Fruit fly (Drosophila melanogaster) whole organism, embryonic: ENCODE results near the gene slp1.
A peak's percentile ranks its signal among the peaks of the same experiment; 100 is the strongest.

Experiments used
- Adf1 ChIP-seq: fragments of 200-800 bp; sonication (Bioruptor generic); IDR thresholded peaks from 2 replicates; pipeline ENCODE4 v1.3.6; 2022; ENCODE audit warnings: missing biosample characterization, missing genetic modification characterization
- Asciz ChIP-seq: fragments of 200-800 bp; sonication (Bioruptor generic); optimal IDR thresholded peaks from 2 replicates; lab custom pipeline; 2017; ENCODE audit warnings: missing biosample characterization, mild to moderate bottlenecking, missing genetic modification characterization, missing genetic modification reagents
- CG10979 ChIP-seq: fragments of 200-800 bp; sonication (Bioruptor generic); optimal IDR thresholded peaks from 2 replicates; lab custom pipeline; 2018; ENCODE audit warnings: missing biosample characterization, mild to moderate bottlenecking, missing genetic modification characterization, moderate library complexity
- CG1233 ChIP-seq: fragments of 200-800 bp; sonication (Bioruptor generic); optimal IDR thresholded peaks from 4 replicates; lab custom pipeline; 2018; ENCODE audit warnings: missing biosample characterization, mild to moderate bottlenecking, missing genetic modification characterization
- CG13296 ChIP-seq: fragments of 200-800 bp; sonication (Bioruptor generic); optimal IDR thresholded peaks from 3 replicates; lab custom pipeline; 2018; ENCODE audit warnings: missing biosample characterization, mild to moderate bottlenecking, missing genetic modification characterization
- CG13424 ChIP-seq: fragments of 200-800 bp; sonication (Bioruptor generic); optimal IDR thresholded peaks from 2 replicates; lab custom pipeline; 2019; ENCODE audit warnings: missing biosample characterization, mild to moderate bottlenecking, missing genetic modification characterization, moderate library complexity
- CG13624 ChIP-seq: fragments of 200-800 bp; sonication (Bioruptor generic); optimal IDR thresholded peaks from 2 replicates; lab custom pipeline; 2016; ENCODE audit warnings: missing biosample characterization, missing genetic modification characterization
- CG15269 ChIP-seq: fragments of 200-800 bp; sonication (Bioruptor generic); optimal IDR thresholded peaks from 2 replicates; lab custom pipeline; 2018; ENCODE audit warnings: missing biosample characterization, mild to moderate bottlenecking, missing genetic modification characterization, moderate library complexity
- CG16813 ChIP-seq: fragments of 200-800 bp; sonication (Bioruptor generic); IDR thresholded peaks from 3 replicates; pipeline ENCODE4 v1.3.6; 2022; ENCODE audit warnings: missing biosample characterization, missing genetic modification characterization; ENCODE audit not compliant: partially characterized antibody
- CG17186 ChIP-seq: fragments of 200-800 bp; sonication (Bioruptor generic); optimal IDR thresholded peaks from 3 replicates; lab custom pipeline; 2017; ENCODE audit warnings: missing biosample characterization, missing genetic modification reagents, missing genetic modification characterization
- CG17385 ChIP-seq: fragments of 200-800 bp; sonication (Bioruptor generic); optimal IDR thresholded peaks from 3 replicates; lab custom pipeline; 2018; ENCODE audit warnings: missing biosample characterization, mild to moderate bottlenecking, missing genetic modification characterization
- CG1792 ChIP-seq: fragments of 200-800 bp; sonication (Bioruptor generic); optimal IDR thresholded peaks from 2 replicates; lab custom pipeline; 2016; ENCODE audit warnings: missing biosample characterization, missing genetic modification characterization
- CG1832 ChIP-seq: fragments of 200-800 bp; sonication (Bioruptor generic); optimal IDR thresholded peaks from 2 replicates; lab custom pipeline; 2017; ENCODE audit warnings: missing biosample characterization, mild to moderate bottlenecking, missing genetic modification characterization, inconsistent platforms
- CG2889 ChIP-seq: fragments of 200-800 bp; sonication (Bioruptor generic); IDR thresholded peaks from 3 replicates; pipeline ENCODE4 v1.3.6; 2022; ENCODE audit warnings: missing biosample characterization, missing genetic modification characterization
- CG34224 ChIP-seq: fragments of 200-800 bp; sonication (Bioruptor generic); IDR thresholded peaks from 3 replicates; pipeline ENCODE4 v1.3.6; 2022; ENCODE audit warnings: missing biosample characterization, missing genetic modification characterization; ENCODE audit not compliant: partially characterized antibody
- CG34422 ChIP-seq: fragments of 200-800 bp; sonication (Bioruptor generic); IDR thresholded peaks from 3 replicates; pipeline ENCODE4 v1.3.6; 2022; ENCODE audit warnings: missing biosample characterization, missing genetic modification characterization
- CG4282 ChIP-seq: fragments of 200-800 bp; sonication (Bioruptor generic); optimal IDR thresholded peaks from 2 replicates; lab custom pipeline; 2016; ENCODE audit warnings: missing biosample characterization, missing genetic modification characterization
- CG43689 ChIP-seq: fragments of 200-800 bp; sonication (Bioruptor generic); IDR thresholded peaks from 2 replicates; pipeline ENCODE4 v1.3.6; 2022; ENCODE audit warnings: missing biosample characterization, missing genetic modification characterization
- CG4617 ChIP-seq: fragments of 200-800 bp; sonication (Bioruptor generic); optimal IDR thresholded peaks from 3 replicates; lab custom pipeline; 2016; ENCODE audit warnings: missing biosample characterization, missing genetic modification characterization, borderline replicate concordance
- CG9932 ChIP-seq: fragments of 200-800 bp; sonication (Bioruptor generic); IDR thresholded peaks from 2 replicates; pipeline ENCODE4 v1.3.6; 2022; ENCODE audit warnings: missing biosample characterization, missing genetic modification characterization
- CoRest ChIP-seq: fragments of 200-800 bp; sonication (Bioruptor generic); optimal IDR thresholded peaks from 3 replicates; lab custom pipeline; 2018; ENCODE audit warnings: missing biosample characterization, mild to moderate bottlenecking, missing genetic modification characterization, moderate library complexity
- Deaf1 ChIP-seq: fragments of 200-800 bp; optimal IDR thresholded peaks from 3 replicates; lab custom pipeline; 2019; ENCODE audit warnings: missing biosample characterization, mild to moderate bottlenecking, missing genetic modification characterization, moderate library complexity
- Doc2 ChIP-seq: fragments of 200-800 bp; sonication (Bioruptor generic); IDR thresholded peaks from 2 replicates; pipeline ENCODE4 v1.3.6; 2022; ENCODE audit warnings: missing biosample characterization, missing genetic modification characterization
- Hr51 ChIP-seq, 2 experiments: fragments of 200-800 bp; sonication (Bioruptor generic); optimal IDR thresholded peaks; 2 replicates in 1 of 2; 3 replicates in 1 of 2; lab custom pipeline; 2016 to 2018; ENCODE audit warnings: missing biosample characterization in 2 of 2, missing genetic modification characterization in 2 of 2, mild to moderate bottlenecking in 1 of 2, moderate library complexity in 1 of 2
- Kr ChIP-seq: fragments of 200-800 bp; sonication (Bioruptor generic); optimal IDR thresholded peaks from 2 replicates; lab custom pipeline; 2017; ENCODE audit warnings: missing biosample characterization, mild to moderate bottlenecking, missing genetic modification characterization
- NC2β ChIP-seq: fragments of 200-800 bp; sonication (Bioruptor generic); optimal IDR thresholded peaks from 2 replicates; lab custom pipeline; 2016; ENCODE audit warnings: missing biosample characterization, missing genetic modification characterization
- Neu2 ChIP-seq: fragments of 200-800 bp; sonication (Bioruptor generic); optimal IDR thresholded peaks from 3 replicates; lab custom pipeline; 2016; ENCODE audit warnings: missing biosample characterization, missing genetic modification characterization, borderline replicate concordance
- NfI ChIP-seq: fragments of 200-800 bp; sonication (Bioruptor generic); optimal IDR thresholded peaks from 3 replicates; lab custom pipeline; 2018; ENCODE audit warnings: missing biosample characterization, mild to moderate bottlenecking, missing genetic modification characterization, moderate library complexity
- Sox100B ChIP-seq: fragments of 200-800 bp; sonication (Bioruptor generic); optimal IDR thresholded peaks from 3 replicates; lab custom pipeline; 2018; ENCODE audit warnings: missing biosample characterization, mild to moderate bottlenecking, missing genetic modification characterization
- aop ChIP-seq: fragments of 200-800 bp; sonication (Bioruptor generic); IDR thresholded peaks from 2 replicates; pipeline ENCODE4 v1.3.6; 2022; ENCODE audit warnings: missing biosample characterization, missing genetic modification characterization
- az2 ChIP-seq: fragments of 200-800 bp; sonication (Bioruptor generic); optimal IDR thresholded peaks from 3 replicates; lab custom pipeline; 2016; ENCODE audit warnings: missing biosample characterization, missing genetic modification characterization
- bsh ChIP-seq, 2 experiments: fragments of 200-800 bp; sonication (Bioruptor generic); optimal IDR thresholded peaks; 2 replicates each; lab custom pipeline; 2017 to 2018; ENCODE audit warnings: mild to moderate bottlenecking in 2 of 2, missing biosample characterization in 2 of 2, missing genetic modification characterization in 2 of 2, moderate library complexity in 1 of 2
- cas ChIP-seq: fragments of 200-800 bp; sonication (Bioruptor generic); IDR thresholded peaks from 2 replicates; pipeline ENCODE4 v1.3.6; 2022; ENCODE audit warnings: missing biosample characterization, missing genetic modification characterization
- ci ChIP-seq: fragments of 200-800 bp; sonication (Bioruptor generic); IDR thresholded peaks from 3 replicates; pipeline ENCODE4 v1.3.6; 2022; ENCODE audit warnings: missing biosample characterization, missing genetic modification characterization
- corto ChIP-seq: fragments of 200-800 bp; sonication (Bioruptor generic); optimal IDR thresholded peaks from 2 replicates; lab custom pipeline; 2016; ENCODE audit warnings: missing biosample characterization, mild to moderate bottlenecking, missing genetic modification characterization, moderate library complexity
- cwo ChIP-seq: fragments of 200-800 bp; sonication (Bioruptor generic); optimal IDR thresholded peaks from 3 replicates; lab custom pipeline; 2017; ENCODE audit warnings: missing biosample characterization, missing genetic modification characterization, mild to moderate bottlenecking, moderate library complexity, missing genetic modification reagents
- gsb-n ChIP-seq: fragments of 200-800 bp; sonication (Bioruptor generic); optimal IDR thresholded peaks from 3 replicates; lab custom pipeline; 2018; ENCODE audit warnings: missing biosample characterization, mild to moderate bottlenecking, missing genetic modification characterization
- hkb ChIP-seq, 2 experiments: fragments of 200-800 bp in 1 of 2; fragments of >200 bp in 1 of 2; sonication (Bioruptor generic) in 1 of 2; IDR thresholded peaks in 1 of 2; optimal IDR thresholded peaks in 1 of 2; 2 replicates each; pipeline versions ENCODE4 v1.3.6 to Lab custom; 2017 to 2022; ENCODE audit warnings: missing biosample characterization in 1 of 2, missing genetic modification characterization in 1 of 2
- kay ChIP-seq: fragments of 200-800 bp; sonication (Bioruptor generic); optimal IDR thresholded peaks from 2 replicates; lab custom pipeline; 2016; ENCODE audit warnings: missing biosample characterization, missing genetic modification characterization
- lbe ChIP-seq: fragments of 200-800 bp; sonication (Bioruptor generic); optimal IDR thresholded peaks from 2 replicates; lab custom pipeline; 2016; ENCODE audit warnings: missing biosample characterization, mild to moderate bottlenecking, missing genetic modification characterization
- nmo ChIP-seq: fragments of 200-800 bp; sonication (Bioruptor generic); optimal IDR thresholded peaks from 2 replicates; lab custom pipeline; 2018; ENCODE audit warnings: missing biosample characterization, mild to moderate bottlenecking, missing genetic modification characterization, moderate library complexity
- rib ChIP-seq: fragments of 200-800 bp; sonication (Bioruptor generic); IDR thresholded peaks from 2 replicates; pipeline ENCODE4 v1.3.6; 2022; ENCODE audit warnings: missing biosample characterization, missing genetic modification characterization
- row ChIP-seq: fragments of 200-800 bp; sonication (Bioruptor generic); IDR thresholded peaks from 3 replicates; pipeline ENCODE4 v1.3.6; 2022; ENCODE audit warnings: missing biosample characterization, missing genetic modification characterization
- sim ChIP-seq: fragments of 200-800 bp; sonication (Bioruptor generic); IDR thresholded peaks from 2 replicates; pipeline ENCODE4 v1.3.6; 2022; ENCODE audit warnings: missing biosample characterization, missing genetic modification characterization
- trh ChIP-seq: fragments of 200-800 bp; sonication (Bioruptor generic); optimal IDR thresholded peaks from 2 replicates; lab custom pipeline; 2016; ENCODE audit warnings: missing biosample characterization, missing genetic modification characterization
- ttk ChIP-seq: fragments of 200-800 bp; sonication (Bioruptor generic); IDR thresholded peaks from 2 replicates; pipeline ENCODE4 v2.1.2; 2022; ENCODE audit warnings: missing biosample characterization, missing genetic modification characterization
- twi ChIP-seq: fragments of 200-800 bp; optimal IDR thresholded peaks from 2 replicates; lab custom pipeline; 2019; ENCODE audit warnings: missing biosample characterization, mild to moderate bottlenecking, missing genetic modification characterization, moderate library complexity
- zfh1 ChIP-seq: fragments of 200-800 bp; sonication (Bioruptor generic); IDR thresholded peaks from 3 replicates; pipeline ENCODE4 v1.3.6; 2022; ENCODE audit warnings: missing biosample characterization, missing genetic modification characterization

slp1 gene

dm6 chr2L:3802818-3803456 lies 22.5 kb upstream of the slp1 start:
- peak; percentile 74 for TF ChIP-seq az2
- TF ChIP-seq CG34224: no peak
- peak; percentile 87 for TF ChIP-seq ci (GFP tag; lab: Robert Waterston, UW)
- peak; percentile 83 for TF ChIP-seq CG9932 (GFP tag; lab: Robert Waterston, UW)
- TF ChIP-seq hkb (optimal IDR thresholded peaks at IDR 0.05; lab: Kevin White, UChicago): no peak
- peak; percentile 76 for TF ChIP-seq hkb (GFP tag; IDR thresholded peaks at IDR 0.05; lab: Robert Waterston, UW)
- TF ChIP-seq CG1832 (GFP tag; lab: Kevin White, UChicago): no peak
- TF ChIP-seq CG1233 (GFP tag; lab: Kevin White, UChicago): peak; percentile 60
- TF ChIP-seq CG1792 (GFP tag; lab: Kevin White, UChicago): peak; percentile 13
- no peak for TF ChIP-seq CG17186 (GFP tag; lab: Kevin White, UChicago)
- TF ChIP-seq cas (GFP tag; lab: Robert Waterston, UW): peak; percentile 30; the same call in 1 of the 2 replicates
- TF ChIP-seq cwo (GFP tag; lab: Kevin White, UChicago): no peak
- TF ChIP-seq aop: no peak
- TF ChIP-seq CG4617 (GFP tag; lab: Kevin White, UChicago): no peak
- TF ChIP-seq Adf1: 0 out of 2 replicates have a peak, but pooled peaks have one; percentile 6
- peak; percentile 61 to 72 for TF ChIP-seq bsh (GFP tag; optimal IDR thresholded peaks at IDR 0.05; lab: Kevin White, UChicago)
- TF ChIP-seq Deaf1: no peak
- TF ChIP-seq sim (GFP tag; lab: Robert Waterston, UW): no peak
- no peak for TF ChIP-seq CG16813
- no peak for TF ChIP-seq CG4282 (GFP tag; lab: Kevin White, UChicago)
- TF ChIP-seq Doc2 (GFP tag; lab: Robert Waterston, UW): no peak
- 0 out of 3 replicates have a peak, but pooled peaks have one; percentile 43 for TF ChIP-seq CG34422 (GFP tag; lab: Robert Waterston, UW)
- TF ChIP-seq CG17385 (GFP tag; lab: Kevin White, UChicago): peak; percentile 56
- TF ChIP-seq nmo (GFP tag; lab: Kevin White, UChicago): peak; percentile 69
- peak; percentile 42 for TF ChIP-seq Asciz (GFP tag; lab: Kevin White, UChicago)
- no peak for TF ChIP-seq gsb-n
- TF ChIP-seq NfI (GFP tag; lab: Kevin White, UChicago): peak; percentile 71
- TF ChIP-seq NC2β (GFP tag; lab: Kevin White, UChicago): peak; percentile 45
- no peak for TF ChIP-seq Neu2 (GFP tag; lab: Kevin White, UChicago)
- peak; percentile 42; the same call in 1 of the 2 replicates for TF ChIP-seq CG43689 (GFP tag; lab: Robert Waterston, UW)
- peak; percentile 81 for TF ChIP-seq CoRest
- no peak for TF ChIP-seq twi (tag; lab: Kevin White, UChicago)
- 0 out of 3 replicates have a peak, but pooled peaks have one; percentile 54 for TF ChIP-seq CG2889 (GFP tag; lab: Robert Waterston, UW)
- peak; percentile 17 for TF ChIP-seq CG13296
- TF ChIP-seq Hr51 (GFP tag; optimal IDR thresholded peaks at IDR 0.05; lab: Kevin White, UChicago): peak in 1 of 2 experiments; percentile 42
- TF ChIP-seq kay: no peak
- TF ChIP-seq Kr (GFP tag; lab: Kevin White, UChicago): no peak
- peak; percentile 62; the same call in 2 of the 3 replicates for TF ChIP-seq zfh1 (GFP tag; lab: Robert Waterston, UW)
- peak; percentile 77 for TF ChIP-seq CG13424 (tag; lab: Kevin White, UChicago)
- TF ChIP-seq corto (GFP tag; lab: Kevin White, UChicago): peak; percentile 70
- TF ChIP-seq CG10979 (tag; lab: Kevin White, UChicago): peak; percentile 49
- TF ChIP-seq trh (GFP tag; lab: Kevin White, UChicago): peak; percentile 62
- no peak for TF ChIP-seq rib (GFP tag; lab: Robert Waterston, UW)
- TF ChIP-seq lbe (GFP tag; lab: Kevin White, UChicago): no peak
- peak; percentile 94 for TF ChIP-seq row (GFP tag; lab: Robert Waterston, UW)
- TF ChIP-seq Sox100B (GFP tag; lab: Kevin White, UChicago): no peak
- peak; percentile 56 for TF ChIP-seq CG13624 (GFP tag; lab: Kevin White, UChicago)
- TF ChIP-seq ttk: peak; percentile 53; the same call in 1 of the 2 replicates
- TF ChIP-seq CG15269 (tag; lab: Kevin White, UChicago): peak; percentile 27
